Fruit fly (Drosophila melanogaster) whole organism, embryonic: Measurements from ENCODE around the gene lectin-28C.

ENCODE experiments used
- Aef1 ChIP-seq: fragments of 200-800 bp; sonication (Bioruptor generic); IDR thresholded peaks from 3 replicates; pipeline ENCODE4 v1.3.6; 2022; ENCODE audit warnings: missing biosample characterization, missing genetic modification characterization
- B-H1 ChIP-seq: fragments of 200-800 bp; sonication (Bioruptor generic); IDR thresholded peaks from 3 replicates; pipeline ENCODE4 v1.3.6; 2022; ENCODE audit warnings: missing biosample characterization, missing genetic modification characterization
- Bgb ChIP-seq: fragments of 200-800 bp; sonication (Bioruptor generic); IDR thresholded peaks from 2 replicates; pipeline ENCODE4 v1.3.6; 2022; ENCODE audit warnings: missing biosample characterization, missing genetic modification characterization; ENCODE audit not compliant: partially characterized antibody
- CG10565 ChIP-seq: fragments of 200-800 bp; sonication (Bioruptor generic); optimal IDR thresholded peaks from 3 replicates; lab custom pipeline; 2016; ENCODE audit warnings: missing biosample characterization, mild to moderate bottlenecking, missing genetic modification characterization
- CG14667 ChIP-seq: fragments of 200-800 bp; sonication (Bioruptor generic); IDR thresholded peaks from 2 replicates; pipeline ENCODE4 v1.3.6; 2022; ENCODE audit warnings: missing biosample characterization, missing genetic modification characterization
- CG1529 ChIP-seq: fragments of 200-800 bp; sonication (Bioruptor generic); optimal IDR thresholded peaks from 3 replicates; lab custom pipeline; 2018; ENCODE audit warnings: missing biosample characterization, missing genetic modification characterization
- CG15479 ChIP-seq: fragments of 200-800 bp; sonication (Bioruptor generic); optimal IDR thresholded peaks from 3 replicates; lab custom pipeline; 2019; ENCODE audit warnings: missing biosample characterization, mild to moderate bottlenecking, missing genetic modification characterization, moderate library complexity
- CG18262 ChIP-seq: fragments of 200-800 bp; optimal IDR thresholded peaks from 3 replicates; lab custom pipeline; 2019; ENCODE audit warnings: missing biosample characterization, mild to moderate bottlenecking, missing genetic modification characterization, moderate library complexity
- CG1832 ChIP-seq: fragments of 200-800 bp; sonication (Bioruptor generic); optimal IDR thresholded peaks from 2 replicates; lab custom pipeline; 2017; ENCODE audit warnings: missing biosample characterization, mild to moderate bottlenecking, missing genetic modification characterization, inconsistent platforms
- CG18599 ChIP-seq: fragments of 200-800 bp; sonication (Bioruptor generic); optimal IDR thresholded peaks from 3 replicates; lab custom pipeline; 2017; ENCODE audit warnings: missing biosample characterization, missing genetic modification characterization, mild to moderate bottlenecking, moderate library complexity, missing genetic modification reagents
- CG30431 ChIP-seq: fragments of 200-800 bp; sonication (Bioruptor generic); optimal IDR thresholded peaks from 2 replicates; lab custom pipeline; 2017; ENCODE audit warnings: missing biosample characterization, missing genetic modification characterization
- CG3281 ChIP-seq: fragments of 200-800 bp; sonication (Bioruptor generic); optimal IDR thresholded peaks from 3 replicates; lab custom pipeline; 2017; ENCODE audit warnings: missing biosample characterization, mild to moderate bottlenecking, missing genetic modification characterization
- CG3995 ChIP-seq: fragments of 200-800 bp; sonication (Bioruptor generic); optimal IDR thresholded peaks from 3 replicates; lab custom pipeline; 2016; ENCODE audit warnings: missing biosample characterization, missing genetic modification characterization
- CG43689 ChIP-seq: fragments of 200-800 bp; sonication (Bioruptor generic); IDR thresholded peaks from 2 replicates; pipeline ENCODE4 v1.3.6; 2022; ENCODE audit warnings: missing biosample characterization, missing genetic modification characterization
- CG4617 ChIP-seq: fragments of 200-800 bp; sonication (Bioruptor generic); optimal IDR thresholded peaks from 3 replicates; lab custom pipeline; 2016; ENCODE audit warnings: missing biosample characterization, missing genetic modification characterization, borderline replicate concordance
- CG4707 ChIP-seq: fragments of 200-800 bp; sonication (Bioruptor generic); optimal IDR thresholded peaks from 2 replicates; lab custom pipeline; 2018; ENCODE audit warnings: missing biosample characterization, mild to moderate bottlenecking, missing genetic modification characterization, moderate library complexity
- CG5953 ChIP-seq: fragments of 200-800 bp; sonication (Bioruptor generic); IDR thresholded peaks from 2 replicates; pipeline ENCODE4 v1.3.6; 2022; ENCODE audit warnings: missing biosample characterization, missing genetic modification characterization
- CG7928 ChIP-seq: fragments of 200-800 bp; sonication (Bioruptor generic); optimal IDR thresholded peaks from 2 replicates; lab custom pipeline; 2017; ENCODE audit warnings: missing biosample characterization, mild to moderate bottlenecking, missing genetic modification characterization
- CG8765 ChIP-seq: fragments of 200-800 bp; sonication (Bioruptor generic); IDR thresholded peaks from 2 replicates; pipeline ENCODE4 v1.3.6; 2022; ENCODE audit warnings: missing biosample characterization, missing genetic modification characterization
- CG9817 ChIP-seq: fragments of 200-800 bp; sonication (Bioruptor generic); optimal IDR thresholded peaks from 2 replicates; lab custom pipeline; 2018; ENCODE audit warnings: missing biosample characterization, mild to moderate bottlenecking, missing genetic modification characterization, moderate library complexity
- D19B ChIP-seq: fragments of 200-800 bp; sonication (Bioruptor generic); optimal IDR thresholded peaks from 2 replicates; lab custom pipeline; 2017; ENCODE audit warnings: missing biosample characterization, mild to moderate bottlenecking, missing genetic modification characterization
- Dbx ChIP-seq: fragments of 200-800 bp; sonication (Bioruptor generic); IDR thresholded peaks from 3 replicates; pipeline ENCODE4 v1.3.6; 2022; ENCODE audit warnings: missing biosample characterization, missing genetic modification characterization
- Hey ChIP-seq: fragments of 200-800 bp; sonication (Bioruptor generic); optimal IDR thresholded peaks from 3 replicates; lab custom pipeline; 2018; ENCODE audit warnings: missing biosample characterization, mild to moderate bottlenecking, missing genetic modification characterization
- Hr51 ChIP-seq, 2 experiments: fragments of 200-800 bp; sonication (Bioruptor generic); optimal IDR thresholded peaks; 2 replicates in 1 of 2; 3 replicates in 1 of 2; lab custom pipeline; 2016 to 2018; ENCODE audit warnings: missing biosample characterization in 2 of 2, missing genetic modification characterization in 2 of 2, mild to moderate bottlenecking in 1 of 2, moderate library complexity in 1 of 2
- NK7.1 ChIP-seq: fragments of 200-800 bp; sonication (Bioruptor generic); optimal IDR thresholded peaks from 3 replicates; lab custom pipeline; 2016; ENCODE audit warnings: missing biosample characterization, missing genetic modification characterization
- NfI ChIP-seq: fragments of 200-800 bp; sonication (Bioruptor generic); optimal IDR thresholded peaks from 3 replicates; lab custom pipeline; 2018; ENCODE audit warnings: missing biosample characterization, mild to moderate bottlenecking, missing genetic modification characterization, moderate library complexity
- Ravus ChIP-seq: fragments of 200-800 bp; sonication (Bioruptor generic); IDR thresholded peaks from 2 replicates; pipeline ENCODE4 v1.3.6; 2022; ENCODE audit warnings: missing biosample characterization, missing genetic modification characterization
- Scr ChIP-seq: fragments of 200-800 bp; sonication (Bioruptor generic); IDR thresholded peaks from 2 replicates; pipeline ENCODE4 v1.3.6; 2022; ENCODE audit warnings: missing biosample characterization, missing genetic modification characterization; ENCODE audit not compliant: partially characterized antibody
- Sox102F ChIP-seq: fragments of 200-800 bp; sonication (Bioruptor generic); optimal IDR thresholded peaks from 2 replicates; lab custom pipeline; 2018; ENCODE audit warnings: missing biosample characterization, mild to moderate bottlenecking, missing genetic modification characterization, moderate library complexity
- Usf ChIP-seq: fragments of 200-800 bp; sonication (Bioruptor generic); optimal IDR thresholded peaks from 2 replicates; lab custom pipeline; 2017; ENCODE audit warnings: missing genotype, missing biosample characterization, missing genetic modification characterization
- Xbp1 ChIP-seq: fragments of 200-800 bp; sonication (Bioruptor generic); optimal IDR thresholded peaks from 3 replicates; lab custom pipeline; 2016; ENCODE audit warnings: missing biosample characterization, mild to moderate bottlenecking, missing genetic modification characterization
- bab2 ChIP-seq: fragments of 200-800 bp; sonication (Bioruptor generic); optimal IDR thresholded peaks from 2 replicates; lab custom pipeline; 2016; ENCODE audit warnings: missing biosample characterization, missing genetic modification characterization
- chn ChIP-seq: fragments of 200-800 bp; sonication (Bioruptor generic); optimal IDR thresholded peaks from 2 replicates; lab custom pipeline; 2016; ENCODE audit warnings: missing biosample characterization, missing genetic modification characterization
- eyg ChIP-seq: fragments of 200-800 bp; sonication (Bioruptor generic); optimal IDR thresholded peaks from 3 replicates; lab custom pipeline; 2016; ENCODE audit warnings: missing biosample characterization, missing genetic modification characterization
- fu2 ChIP-seq: fragments of 200-800 bp; sonication (Bioruptor generic); optimal IDR thresholded peaks from 2 replicates; lab custom pipeline; 2016; ENCODE audit warnings: missing biosample characterization, missing genetic modification characterization
- gcm ChIP-seq: fragments of 200-800 bp; sonication (Bioruptor generic); optimal IDR thresholded peaks from 2 replicates; lab custom pipeline; 2019; ENCODE audit warnings: missing biosample characterization, mild to moderate bottlenecking, missing genetic modification characterization, moderate library complexity
- gem ChIP-seq: fragments of 200-800 bp; sonication (Bioruptor generic); optimal IDR thresholded peaks from 2 replicates; lab custom pipeline; 2019; ENCODE audit warnings: missing biosample characterization, mild to moderate bottlenecking, missing genetic modification characterization, moderate library complexity
- grn ChIP-seq: fragments of 200-800 bp; sonication (Bioruptor generic); optimal IDR thresholded peaks from 3 replicates; lab custom pipeline; 2017; ENCODE audit warnings: missing biosample characterization, missing genetic modification characterization
- ham ChIP-seq: fragments of 200-800 bp; sonication (Bioruptor generic); IDR thresholded peaks from 2 replicates; pipeline ENCODE4 v1.3.6; 2022; ENCODE audit warnings: missing biosample characterization, missing genetic modification characterization
- hb ChIP-seq: fragments of 200-800 bp; sonication (Bioruptor generic); IDR thresholded peaks from 3 replicates; pipeline ENCODE4 v1.3.6; 2022; ENCODE audit warnings: missing biosample characterization, missing genetic modification characterization; ENCODE audit not compliant: partially characterized antibody
- hbn ChIP-seq: fragments of 200-800 bp; sonication (Bioruptor generic); IDR thresholded peaks from 2 replicates; pipeline ENCODE4 v1.3.6; 2022; ENCODE audit warnings: missing biosample characterization, missing genetic modification characterization; ENCODE audit not compliant: partially characterized antibody
- jing ChIP-seq: fragments of 200-800 bp; sonication (Bioruptor generic); optimal IDR thresholded peaks from 2 replicates; lab custom pipeline; 2018; ENCODE audit warnings: missing biosample characterization, mild to moderate bottlenecking, missing genetic modification characterization
- kni ChIP-seq: fragments of 200-800 bp; sonication (Bioruptor generic); optimal IDR thresholded peaks from 3 replicates; lab custom pipeline; 2017; ENCODE audit warnings: mild to moderate bottlenecking, missing biosample characterization, missing genetic modification reagents, missing genetic modification characterization
- odd ChIP-seq: fragments of 200-800 bp; sonication (Bioruptor generic); optimal IDR thresholded peaks from 2 replicates; lab custom pipeline; 2017; ENCODE audit warnings: missing biosample characterization, mild to moderate bottlenecking, missing genetic modification characterization
- psq ChIP-seq: fragments of 200-800 bp; sonication (Bioruptor generic); optimal IDR thresholded peaks from 2 replicates; lab custom pipeline; 2017; ENCODE audit warnings: missing biosample characterization, missing genetic modification characterization
- pzg ChIP-seq: fragments of 200-800 bp; sonication (Bioruptor generic); optimal IDR thresholded peaks from 3 replicates; lab custom pipeline; 2018; ENCODE audit warnings: missing biosample characterization, mild to moderate bottlenecking, missing genetic modification characterization, moderate library complexity
- row ChIP-seq: fragments of 200-800 bp; sonication (Bioruptor generic); IDR thresholded peaks from 3 replicates; pipeline ENCODE4 v1.3.6; 2022; ENCODE audit warnings: missing biosample characterization, missing genetic modification characterization
- schlank ChIP-seq: fragments of 200-800 bp; sonication (Bioruptor generic); optimal IDR thresholded peaks from 2 replicates; lab custom pipeline; 2018; ENCODE audit warnings: missing biosample characterization, mild to moderate bottlenecking, missing genetic modification characterization
- tup ChIP-seq: fragments of 200-800 bp; sonication (Bioruptor generic); optimal IDR thresholded peaks from 2 replicates; lab custom pipeline; 2016; ENCODE audit warnings: missing biosample characterization, mild to moderate bottlenecking, missing genetic modification characterization, moderate library complexity
- zfh1 ChIP-seq: fragments of 200-800 bp; sonication (Bioruptor generic); IDR thresholded peaks from 3 replicates; pipeline ENCODE4 v1.3.6; 2022; ENCODE audit warnings: missing biosample characterization, missing genetic modification characterization

Gene lectin-28C

dm6 chr2L:7828231-7828630 is 28.6 kb upstream of the lectin-28C start (continued):
- TF ChIP-seq jing (no peak), psq (GFP tag; lab: Kevin White, UChicago) (no peak), Xbp1 (GFP tag; lab: Kevin White, UChicago) (peak; percentile 13), D19B (no peak), Ravus (GFP tag; lab: Robert Waterston, UW) (no peak), CG3995 (no peak), row (GFP tag; lab: Robert Waterston, UW) (no peak), Bgb (GFP tag; lab: Robert Waterston, UW) (peak; percentile 72), CG14667 (GFP tag; lab: Robert Waterston, UW) (no peak), Usf (GFP tag; lab: Kevin White, UChicago) (no peak), grn (GFP tag; lab: Kevin White, UChicago) (peak; percentile 29), CG3281 (no peak), zfh1 (GFP tag; lab: Robert Waterston, UW) (peak; percentile 47; the same call in 1 of the 3 replicates), kni (GFP tag; lab: Kevin White, UChicago) (peak; percentile 55), gcm (GFP tag; lab: Kevin White, UChicago) (no peak), Scr (GFP tag; lab: Robert Waterston, UW) (no peak), CG18599 (peak; percentile 42), CG43689 (GFP tag; lab: Robert Waterston, UW) (no peak), CG10565 (GFP tag; lab: Kevin White, UChicago) (no peak), pzg (peak; percentile 28), B-H1 (GFP tag; lab: Robert Waterston, UW) (no peak), Hr51 (GFP tag; optimal IDR thresholded peaks at IDR 0.05; lab: Kevin White, UChicago) (peak in 1 of 2 experiments; percentile 13), CG15479 (GFP tag; lab: Kevin White, UChicago) (peak; percentile 82), Hey (no peak), CG1529 (no peak), NfI (peak; percentile 36), Sox102F (no peak), CG4617 (GFP tag; lab: Kevin White, UChicago) (peak; percentile 73), ham (no peak), CG30431 (GFP tag; lab: Kevin White, UChicago) (no peak), Aef1 (GFP tag; lab: Robert Waterston, UW) (peak; percentile 15; the same call in 1 of the 3 replicates), tup (GFP tag; lab: Kevin White, UChicago) (no peak), eyg (GFP tag; lab: Kevin White, UChicago) (no peak), CG5953 (GFP tag; lab: Robert Waterston, UW) (0 out of 2 replicates have a peak, but pooled peaks have one; percentile 11), hbn (GFP tag; lab: Robert Waterston, UW) (no peak; the same call in 1 of the 2 replicates), CG7928 (GFP tag; lab: Kevin White, UChicago) (no peak), odd (GFP tag; lab: Kevin White, UChicago) (no peak), bab2 (GFP tag; lab: Kevin White, UChicago) (no peak), gem (tag; lab: Kevin White, UChicago) (no peak), schlank (tag; lab: Kevin White, UChicago) (peak; percentile 2), CG8765 (GFP tag; lab: Robert Waterston, UW) (0 out of 2 replicates have a peak, but pooled peaks have one; percentile 59), hb (GFP tag; lab: Robert Waterston, UW) (no peak), CG4707 (no peak), NK7.1 (no peak), CG9817 (tag; lab: Kevin White, UChicago) (no peak), fu2 (GFP tag; lab: Kevin White, UChicago) (no peak), Dbx (peak; percentile 27; the same call in 1 of the 3 replicates), CG18262 (peak; percentile 8), CG1832 (GFP tag; lab: Kevin White, UChicago) (peak; percentile 99), chn (peak; percentile 25)
